Worm (Caenorhabditis elegans): ENCODE data around the gene che-10.

DNA sequence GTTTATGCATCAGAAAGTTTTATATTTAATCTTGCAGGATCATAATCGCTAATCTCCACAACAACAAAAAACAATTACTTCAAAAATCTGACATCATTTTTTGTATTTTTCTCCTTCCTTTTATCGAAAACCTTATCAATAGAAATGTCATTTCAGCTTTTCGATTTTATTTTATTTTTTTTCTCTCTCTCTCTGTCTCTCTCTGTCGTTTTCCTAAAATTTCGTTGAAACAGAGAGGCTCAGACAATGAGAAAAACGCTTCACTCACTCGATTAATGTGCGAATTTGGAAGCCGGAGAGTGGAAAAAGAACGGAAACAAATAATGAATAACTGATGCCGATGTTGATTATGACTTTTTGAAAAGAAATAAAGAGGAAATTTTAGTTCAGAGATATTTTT lies 34.0 kb downstream of the che-10 start:
- TF ChIP-seq mxl-1 (tag; optimal IDR thresholded peaks at IDR 0.05) (no peak), lag-1 (GFP tag; IDR thresholded peaks at IDR 0.05) (no peak), unc-62 (GFP tag; optimal IDR thresholded peaks at IDR 0.05) (peak; percentile 57)

Measured in whole organism, young adult.